Worm (Caenorhabditis elegans) whole organism, L2 larva: ENCODE results near the gene T05C12.11.

Experiments used
- C34F6.9 ChIP-seq: fragments of 150-350 bp; optimal IDR thresholded peaks from 2 replicates; lab custom pipeline; 2014; ENCODE audit warnings: missing biosample characterization, missing genetic modification characterization
- F13H6.1 ChIP-seq: sonication (generic microtip); optimal IDR thresholded peaks from 2 replicates; lab custom pipeline; 2016; ENCODE audit warnings: missing genetic modification characterization, missing compliant biosample characterization
- R02D3.7 ChIP-seq: fragments of 150-350 bp; optimal IDR thresholded peaks from 2 replicates; lab custom pipeline; 2014; ENCODE audit warnings: missing biosample characterization, missing genetic modification characterization
- Y55F3AM.14 ChIP-seq: fragments of 200-800 bp; sonication (Bioruptor generic); optimal IDR thresholded peaks from 2 replicates; lab custom pipeline; 2018; ENCODE audit warnings: mild to moderate bottlenecking, missing genetic modification characterization, missing compliant biosample characterization
- ZK546.5 ChIP-seq: sonication (generic microtip); optimal IDR thresholded peaks from 2 replicates; lab custom pipeline; 2017; ENCODE audit warnings: missing biosample characterization, missing genetic modification characterization
- aly-2 ChIP-seq: fragments of 150-350 bp; optimal IDR thresholded peaks from 2 replicates; lab custom pipeline; 2014; ENCODE audit warnings: missing biosample characterization, missing genetic modification characterization
- blmp-1 ChIP-seq: sonication (generic microtip); optimal IDR thresholded peaks from 2 replicates; lab custom pipeline; 2017; ENCODE audit warnings: missing genetic modification characterization, mild to moderate bottlenecking, missing compliant biosample characterization, antibody characterized with exemption, moderate library complexity; ENCODE audit not compliant: insufficient read depth
- ceh-16 ChIP-seq: fragments of 150-350 bp; optimal IDR thresholded peaks from 2 replicates; lab custom pipeline; 2014; ENCODE audit warnings: missing biosample characterization, missing genetic modification characterization
- ceh-82 ChIP-seq: fragments of 150-350 bp; optimal IDR thresholded peaks from 2 replicates; lab custom pipeline; 2014; ENCODE audit warnings: missing biosample characterization, missing genetic modification characterization
- crh-2 ChIP-seq: sonication (generic microtip); optimal IDR thresholded peaks from 2 replicates; lab custom pipeline; 2017; ENCODE audit warnings: missing biosample characterization, missing genetic modification characterization
- dmd-4 ChIP-seq: sonication (generic microtip); optimal IDR thresholded peaks from 2 replicates; lab custom pipeline; 2017; ENCODE audit warnings: missing biosample characterization, missing genetic modification characterization
- elt-3 ChIP-seq: sonication (generic microtip); optimal IDR thresholded peaks from 2 replicates; lab custom pipeline; 2017; ENCODE audit warnings: missing biosample characterization, missing genetic modification characterization
- fos-1 ChIP-seq: fragments of 150-350 bp; optimal IDR thresholded peaks from 2 replicates; lab custom pipeline; 2014; ENCODE audit warnings: missing biosample characterization, missing genetic modification characterization
- gmeb-1 ChIP-seq: fragments of 150-350 bp; optimal IDR thresholded peaks from 2 replicates; lab custom pipeline; 2014; ENCODE audit warnings: missing biosample characterization, missing genetic modification characterization
- lin-11 ChIP-seq: fragments of 150-350 bp; sonication (generic microtip); optimal IDR thresholded peaks from 2 replicates; lab custom pipeline; 2014; ENCODE audit warnings: missing biosample characterization, missing genetic modification characterization, inconsistent platforms, mixed read lengths
- lin-13 ChIP-seq: fragments of 150-350 bp; optimal IDR thresholded peaks from 2 replicates; lab custom pipeline; 2014; ENCODE audit warnings: missing biosample characterization, missing genetic modification reagents, missing genetic modification characterization
- lin-39 ChIP-seq: fragments of 150-350 bp; optimal IDR thresholded peaks from 2 replicates; lab custom pipeline; 2014; ENCODE audit warnings: missing biosample characterization, missing genetic modification reagents, missing genetic modification characterization
- mbf-1 ChIP-seq: sonication (generic microtip); optimal IDR thresholded peaks from 2 replicates; lab custom pipeline; 2017; ENCODE audit warnings: missing biosample characterization, missing genetic modification characterization
- mdl-1 ChIP-seq, 2 experiments: fragments of 150-350 bp in 1 of 2; sonication (generic microtip) in 1 of 2; optimal IDR thresholded peaks; 2 replicates each; lab custom pipeline; 2017; ENCODE audit warnings: missing biosample characterization in 2 of 2, missing genetic modification characterization in 2 of 2
- nhr-10 ChIP-seq: sonication (generic microtip); optimal IDR thresholded peaks from 2 replicates; lab custom pipeline; 2017; ENCODE audit warnings: missing biosample characterization, missing genetic modification characterization
- nhr-129 ChIP-seq: fragments of 150-350 bp; optimal IDR thresholded peaks from 2 replicates; lab custom pipeline; 2014; ENCODE audit warnings: missing biosample characterization, missing genetic modification characterization
- nhr-237 ChIP-seq: fragments of 150-350 bp; optimal IDR thresholded peaks from 2 replicates; lab custom pipeline; 2014; ENCODE audit warnings: missing biosample characterization, missing genetic modification characterization
- nhr-25 ChIP-seq: fragments of 150-350 bp; sonication (generic microtip); optimal IDR thresholded peaks from 3 replicates; lab custom pipeline; 2014; ENCODE audit warnings: missing biosample characterization, missing genetic modification characterization
- nhr-6 ChIP-seq: fragments of 150-350 bp; optimal IDR thresholded peaks from 2 replicates; lab custom pipeline; 2014; ENCODE audit warnings: missing biosample characterization, missing genetic modification characterization
- peb-1 ChIP-seq: fragments of 150-350 bp; optimal IDR thresholded peaks from 2 replicates; lab custom pipeline; 2014; ENCODE audit warnings: missing biosample characterization, missing genetic modification characterization
- sem-4 ChIP-seq: fragments of 150-350 bp; optimal IDR thresholded peaks from 2 replicates; lab custom pipeline; 2014; ENCODE audit warnings: missing biosample characterization, missing genetic modification reagents, missing genetic modification characterization
- skn-1 ChIP-seq: sonication (generic microtip); optimal IDR thresholded peaks from 2 replicates; lab custom pipeline; 2017; ENCODE audit warnings: missing biosample characterization, missing genetic modification characterization
- sma-3 ChIP-seq: sonication (generic microtip); optimal IDR thresholded peaks from 2 replicates; lab custom pipeline; 2016; ENCODE audit warnings: missing genetic modification reagents, missing genetic modification characterization, missing compliant biosample characterization
- sma-9 ChIP-seq, 2 experiments: fragments of 150-350 bp in 1 of 2; sonication (generic microtip) in 1 of 2; optimal IDR thresholded peaks; 2 replicates each; lab custom pipeline; 2014 to 2016; ENCODE audit warnings: missing genetic modification characterization in 2 of 2, mild to moderate bottlenecking in 1 of 2, missing biosample characterization in 1 of 2, missing compliant biosample characterization in 1 of 2, missing genetic modification reagents in 1 of 2, moderate library complexity in 1 of 2
- snpc-4 ChIP-seq: fragments of 150-350 bp; optimal IDR thresholded peaks from 2 replicates; lab custom pipeline; 2014; ENCODE audit warnings: missing biosample characterization, missing genetic modification characterization
- unc-39 ChIP-seq: fragments of 150-350 bp; optimal IDR thresholded peaks from 2 replicates; lab custom pipeline; 2014; ENCODE audit warnings: missing biosample characterization, missing genetic modification characterization
- unc-62 ChIP-seq: fragments of 150-350 bp; optimal IDR thresholded peaks from 2 replicates; lab custom pipeline; 2014; ENCODE audit warnings: missing biosample characterization, missing genetic modification reagents, missing genetic modification characterization
- zag-1 ChIP-seq: fragments of 150-350 bp; optimal IDR thresholded peaks from 2 replicates; lab custom pipeline; 2014; ENCODE audit warnings: missing biosample characterization, missing genetic modification characterization
- ztf-1 ChIP-seq: fragments of 200-800 bp; sonication (Bioruptor generic); conservative IDR thresholded peaks from 2 replicates; pipeline ENCODE4 v1.3.6; 2022; ENCODE audit warnings: missing genetic modification characterization, missing compliant biosample characterization
- ztf-11 ChIP-seq: sonication (generic microtip); optimal IDR thresholded peaks from 2 replicates; lab custom pipeline; 2017; ENCODE audit warnings: missing biosample characterization, missing genetic modification characterization
- ztf-4 ChIP-seq: fragments of 150-350 bp; optimal IDR thresholded peaks from 2 replicates; lab custom pipeline; 2014; ENCODE audit warnings: missing biosample characterization, missing genetic modification characterization

Gene T05C12.11

ce11 chrII:8204039-8204438 lies 33.8 kb upstream of the T05C12.11 start, which contains the start of gene col-76:
Gene col-76 (plus strand): TSS chrII:8204339.
- TF ChIP-seq unc-39 (tag; lab: Kevin White, UChicago), result no peak
- no peak for TF ChIP-seq blmp-1
- no peak for TF ChIP-seq aly-2 (tag; lab: Kevin White, UChicago)
- TF ChIP-seq zag-1, result no peak
- TF ChIP-seq mdl-1 (tag; optimal IDR thresholded peaks at IDR 0.05; lab: Kevin White, UChicago), result no peak
- no peak for TF ChIP-seq mbf-1
- no peak for TF ChIP-seq sma-3 (GFP tag; lab: Kevin White, UChicago)

ce11 chrII:8199803-8200202 lies 29.5 kb upstream of the T05C12.11 start:
- TF ChIP-seq ztf-4, result no peak
- TF ChIP-seq blmp-1, result peak; percentile 88

ce11 chrII:8198503-8198902 lies 28.2 kb upstream of the T05C12.11 start, which contains the start of gene qua-1:
Gene qua-1 (plus strand): TSS chrII:8198803.
- TF ChIP-seq snpc-4, result no peak

ce11 chrII:8193922-8194321 lies 23.6 kb upstream of the T05C12.11 start:
- TF ChIP-seq ztf-4 (no peak), sem-4 (tag; lab: Kevin White, UChicago) (no peak), nhr-237 (tag; lab: Kevin White, UChicago) (no peak), lin-11 (no peak), elt-3 (tag; lab: Kevin White, UChicago) (no peak), ZK546.5 (no peak), ztf-1 (GFP tag; lab: Robert Waterston, UW) (no peak), F13H6.1 (tag; lab: Kevin White, UChicago) (no peak), dmd-4 (tag; lab: Kevin White, UChicago) (no peak), blmp-1 (no peak), fos-1 (tag; lab: Kevin White, UChicago) (no peak), nhr-129 (tag; lab: Kevin White, UChicago) (no peak), nhr-10 (tag; lab: Kevin White, UChicago) (no peak), C34F6.9 (tag; lab: Kevin White, UChicago) (no peak), ztf-11 (no peak), Y55F3AM.14 (GFP tag; lab: Kevin White, UChicago) (no peak), R02D3.7 (no peak)

- TF ChIP-seq mbf-1 (no peak), C34F6.9 (tag; lab: Kevin White, UChicago) (no peak), lin-11 (no peak), zag-1 (no peak), skn-1 (no peak), sem-4 (tag; lab: Kevin White, UChicago) (no peak), ceh-82 (no peak), gmeb-1 (no peak), ztf-4 (no peak), ceh-16 (tag; lab: Kevin White, UChicago) (no peak), sma-9 (GFP tag; optimal IDR thresholded peaks at IDR 0.05; lab: Kevin White, UChicago) (no peak), sma-9 (tag; optimal IDR thresholded peaks at IDR 0.05; lab: Kevin White, UChicago) (no peak), crh-2 (tag; lab: Kevin White, UChicago) (no peak), peb-1 (tag; lab: Kevin White, UChicago) (no peak), lin-39 (tag; lab: Kevin White, UChicago) (no peak), nhr-6 (tag; lab: Kevin White, UChicago) (no peak), unc-62 (GFP tag; lab: Kevin White, UChicago) (no peak), lin-13 (GFP tag; lab: Kevin White, UChicago) (no peak), nhr-25 (tag; lab: Kevin White, UChicago) (no peak), Y55F3AM.14 (GFP tag; lab: Kevin White, UChicago) (no peak), ztf-11 (no peak)
These were observed 22.9 kb upstream of the T05C12.11 start, which contains the start of gene T05C12.9 for ce11 chrII:8193126-8193525. Gene T05C12.9 (minus strand): TSS chrII:8193226.
